Fruit fly (Drosophila melanogaster) whole organism, embryonic: ENCODE results near the gene Gbs-70E.

Source experiments
- Adf1 ChIP-seq: fragments of 200-800 bp; sonication (Bioruptor generic); IDR thresholded peaks from 2 replicates; pipeline ENCODE4 v1.3.6; 2022; ENCODE audit warnings: missing biosample characterization, missing genetic modification characterization
- B-H2 ChIP-seq: fragments of 200-800 bp; sonication (Bioruptor generic); optimal IDR thresholded peaks from 2 replicates; lab custom pipeline; 2018; ENCODE audit warnings: missing biosample characterization, mild to moderate bottlenecking, missing genetic modification characterization
- BtbVII ChIP-seq: fragments of 200-800 bp; sonication (Bioruptor generic); optimal IDR thresholded peaks from 3 replicates; lab custom pipeline; 2017; ENCODE audit warnings: missing biosample characterization, mild to moderate bottlenecking, missing genetic modification characterization
- CG10543 ChIP-seq: fragments of 200-800 bp; sonication (Bioruptor generic); optimal IDR thresholded peaks from 3 replicates; lab custom pipeline; 2017; ENCODE audit warnings: missing biosample characterization, mild to moderate bottlenecking, missing genetic modification characterization, moderate library complexity
- CG11504 ChIP-seq: fragments of 200-800 bp; sonication (Bioruptor generic); optimal IDR thresholded peaks from 3 replicates; lab custom pipeline; 2019; ENCODE audit warnings: missing biosample characterization, mild to moderate bottlenecking, missing genetic modification characterization, moderate library complexity
- CG12155 ChIP-seq: fragments of 200-800 bp; sonication (Bioruptor generic); optimal IDR thresholded peaks from 3 replicates; lab custom pipeline; 2016; ENCODE audit warnings: missing biosample characterization, missing genetic modification characterization
- CG12391 ChIP-seq: fragments of 200-800 bp; sonication (Bioruptor generic); optimal IDR thresholded peaks from 3 replicates; lab custom pipeline; 2018; ENCODE audit warnings: missing biosample characterization, mild to moderate bottlenecking, missing genetic modification characterization, moderate library complexity
- CG14441 ChIP-seq: fragments of 200-800 bp; sonication (Bioruptor generic); IDR thresholded peaks from 2 replicates; pipeline ENCODE4 v1.3.6; 2022; ENCODE audit warnings: missing biosample characterization, missing genetic modification characterization
- CG14965 ChIP-seq: fragments of 200-800 bp; sonication (Bioruptor generic); optimal IDR thresholded peaks from 2 replicates; lab custom pipeline; 2016; ENCODE audit warnings: missing biosample characterization, missing genetic modification characterization, borderline replicate concordance
- CG16813 ChIP-seq: fragments of 200-800 bp; sonication (Bioruptor generic); IDR thresholded peaks from 3 replicates; pipeline ENCODE4 v1.3.6; 2022; ENCODE audit warnings: missing biosample characterization, missing genetic modification characterization; ENCODE audit not compliant: partially characterized antibody
- CG32532 ChIP-seq: fragments of 200-800 bp; sonication (Bioruptor generic); IDR thresholded peaks from 2 replicates; pipeline ENCODE4 v1.3.6; 2022; ENCODE audit warnings: missing biosample characterization, missing genetic modification characterization
- CG34376 ChIP-seq: fragments of 200-800 bp; sonication (Bioruptor generic); optimal IDR thresholded peaks from 2 replicates; lab custom pipeline; 2018; ENCODE audit warnings: missing biosample characterization, mild to moderate bottlenecking, missing genetic modification characterization
- CG3726 ChIP-seq: fragments of 200-800 bp; sonication (Bioruptor generic); IDR thresholded peaks from 3 replicates; pipeline ENCODE4, ENCODE4 v1.3.6; 2022; ENCODE audit warnings: missing biosample characterization, missing genetic modification characterization
- CG7372 ChIP-seq: fragments of 200-800 bp; sonication (Bioruptor generic); IDR thresholded peaks from 2 replicates; pipeline ENCODE4 v1.3.6; 2022; ENCODE audit warnings: missing biosample characterization, missing genetic modification characterization
- CG8478 ChIP-seq: fragments of >200 bp; optimal IDR thresholded peaks from 2 replicates; lab custom pipeline; 2018
- GATAe ChIP-seq: fragments of 200-800 bp; sonication (Bioruptor generic); conservative IDR thresholded peaks from 2 replicates; pipeline ENCODE4 v1.3.6; 2022; ENCODE audit warnings: missing biosample characterization, missing genetic modification characterization
- HmgZ ChIP-seq: fragments of 200-800 bp; sonication (Bioruptor generic); optimal IDR thresholded peaks from 2 replicates; lab custom pipeline; 2018; ENCODE audit warnings: missing biosample characterization, mild to moderate bottlenecking, missing genetic modification characterization
- Usf ChIP-seq: fragments of 200-800 bp; sonication (Bioruptor generic); optimal IDR thresholded peaks from 2 replicates; lab custom pipeline; 2017; ENCODE audit warnings: missing genotype, missing biosample characterization, missing genetic modification characterization
- amos ChIP-seq: fragments of 200-800 bp; sonication (Bioruptor generic); IDR thresholded peaks from 2 replicates; pipeline ENCODE4 v1.3.6; 2022; ENCODE audit warnings: missing biosample characterization, missing genetic modification characterization; ENCODE audit not compliant: partially characterized antibody
- bcd ChIP-seq: fragments of 200-800 bp; sonication (Bioruptor generic); optimal IDR thresholded peaks from 2 replicates; lab custom pipeline; 2017; ENCODE audit warnings: missing biosample characterization, mild to moderate bottlenecking, missing genetic modification characterization
- cas ChIP-seq: fragments of 200-800 bp; sonication (Bioruptor generic); IDR thresholded peaks from 2 replicates; pipeline ENCODE4 v1.3.6; 2022; ENCODE audit warnings: missing biosample characterization, missing genetic modification characterization
- caup ChIP-seq: fragments of 200-800 bp; sonication (Bioruptor generic); optimal IDR thresholded peaks from 3 replicates; lab custom pipeline; 2017; ENCODE audit warnings: missing biosample characterization, mild to moderate bottlenecking, missing genetic modification characterization, moderate library complexity; ENCODE audit not compliant: severe bottlenecking
- crol ChIP-seq: fragments of 200-800 bp; sonication (Bioruptor generic); IDR thresholded peaks from 2 replicates; pipeline ENCODE4 v1.3.6; 2022; ENCODE audit warnings: missing biosample characterization, missing genetic modification characterization
- cwo ChIP-seq: fragments of 200-800 bp; sonication (Bioruptor generic); optimal IDR thresholded peaks from 3 replicates; lab custom pipeline; 2017; ENCODE audit warnings: missing biosample characterization, missing genetic modification characterization, mild to moderate bottlenecking, moderate library complexity, missing genetic modification reagents
- da ChIP-seq: fragments of 200-800 bp; sonication (Bioruptor generic); optimal IDR thresholded peaks from 2 replicates; lab custom pipeline; 2016; ENCODE audit warnings: missing biosample characterization, missing genetic modification characterization
- en ChIP-seq: fragments of 200-800 bp; sonication (Bioruptor generic); optimal IDR thresholded peaks from 2 replicates; lab custom pipeline; 2016; ENCODE audit warnings: missing biosample characterization, missing genetic modification characterization
- exex ChIP-seq: fragments of 200-800 bp; sonication (Bioruptor generic); optimal IDR thresholded peaks from 4 replicates; lab custom pipeline; 2018; ENCODE audit warnings: missing biosample characterization, mild to moderate bottlenecking, missing genetic modification characterization, moderate library complexity
- grn ChIP-seq: fragments of 200-800 bp; sonication (Bioruptor generic); optimal IDR thresholded peaks from 3 replicates; lab custom pipeline; 2017; ENCODE audit warnings: missing biosample characterization, missing genetic modification characterization
- gsb ChIP-seq: fragments of 200-800 bp; sonication (Bioruptor generic); IDR thresholded peaks from 2 replicates; pipeline ENCODE4 v1.3.6; 2022; ENCODE audit warnings: missing biosample characterization, missing genetic modification characterization
- ind ChIP-seq: fragments of 200-800 bp; sonication (Bioruptor generic); optimal IDR thresholded peaks from 3 replicates; lab custom pipeline; 2016; ENCODE audit warnings: missing biosample characterization, missing genetic modification characterization
- klu ChIP-seq: fragments of 200-800 bp; sonication (Bioruptor generic); IDR thresholded peaks from 2 replicates; pipeline ENCODE4 v1.3.6; 2022; ENCODE audit warnings: missing biosample characterization, missing genetic modification characterization
- knrl ChIP-seq: fragments of 200-800 bp; sonication (Bioruptor generic); IDR thresholded peaks from 3 replicates; pipeline ENCODE4 v1.3.6; 2022; ENCODE audit warnings: missing biosample characterization, missing genetic modification characterization; ENCODE audit not compliant: partially characterized antibody
- lab ChIP-seq: fragments of 200-800 bp; sonication (Bioruptor generic); optimal IDR thresholded peaks from 3 replicates; lab custom pipeline; 2017; ENCODE audit warnings: missing biosample characterization, missing genetic modification characterization, mild to moderate bottlenecking, moderate library complexity, missing genetic modification reagents
- mirr ChIP-seq: fragments of 200-800 bp; sonication (Bioruptor generic); optimal IDR thresholded peaks from 3 replicates; lab custom pipeline; 2018; ENCODE audit warnings: missing biosample characterization, mild to moderate bottlenecking, missing genetic modification characterization
- nmo ChIP-seq: fragments of 200-800 bp; sonication (Bioruptor generic); optimal IDR thresholded peaks from 2 replicates; lab custom pipeline; 2018; ENCODE audit warnings: missing biosample characterization, mild to moderate bottlenecking, missing genetic modification characterization, moderate library complexity
- pan ChIP-seq, 4 experiments: fragments of >200 bp in 3 of 4; fragments of 200-800 bp in 1 of 4; sonication (Bioruptor generic) in 1 of 4; optimal IDR thresholded peaks in 3 of 4; IDR thresholded peaks in 1 of 4; 2 replicates each; pipeline versions ENCODE4 v1.3.6 to Lab custom; 2017 to 2022; ENCODE audit warnings: missing biosample characterization in 2 of 4, missing genetic modification characterization in 2 of 4, mixed read lengths in 1 of 4
- pita ChIP-seq: fragments of 200-800 bp; sonication (Bioruptor generic); optimal IDR thresholded peaks from 2 replicates; lab custom pipeline; 2017; ENCODE audit warnings: missing biosample characterization, mild to moderate bottlenecking, missing genetic modification characterization
- pros ChIP-seq: fragments of 200-800 bp; sonication (Bioruptor generic); optimal IDR thresholded peaks from 3 replicates; lab custom pipeline; 2019; ENCODE audit warnings: missing biosample characterization, mild to moderate bottlenecking, missing genetic modification characterization, moderate library complexity
- ranshi ChIP-seq: fragments of 200-800 bp; sonication (Bioruptor generic); IDR thresholded peaks from 2 replicates; pipeline ENCODE4 v1.3.6; 2022; ENCODE audit warnings: missing biosample characterization, missing genetic modification characterization
- rib ChIP-seq: fragments of 200-800 bp; sonication (Bioruptor generic); IDR thresholded peaks from 2 replicates; pipeline ENCODE4 v1.3.6; 2022; ENCODE audit warnings: missing biosample characterization, missing genetic modification characterization
- sens ChIP-seq: fragments of 200-800 bp; sonication (Bioruptor generic); peaks from one replicate; lab custom pipeline; 2016; ENCODE audit warnings: missing biosample characterization, missing genetic modification characterization
- stwl ChIP-seq: fragments of 200-800 bp; sonication (Bioruptor generic); optimal IDR thresholded peaks from 3 replicates; lab custom pipeline; 2018; ENCODE audit warnings: missing biosample characterization, mild to moderate bottlenecking, missing genetic modification characterization, moderate library complexity
- sug ChIP-seq: fragments of 200-800 bp; optimal IDR thresholded peaks from 2 replicates; lab custom pipeline; 2019; ENCODE audit warnings: missing biosample characterization, mild to moderate bottlenecking, missing genetic modification characterization, moderate library complexity

The Gbs-70E gene

DNA sequence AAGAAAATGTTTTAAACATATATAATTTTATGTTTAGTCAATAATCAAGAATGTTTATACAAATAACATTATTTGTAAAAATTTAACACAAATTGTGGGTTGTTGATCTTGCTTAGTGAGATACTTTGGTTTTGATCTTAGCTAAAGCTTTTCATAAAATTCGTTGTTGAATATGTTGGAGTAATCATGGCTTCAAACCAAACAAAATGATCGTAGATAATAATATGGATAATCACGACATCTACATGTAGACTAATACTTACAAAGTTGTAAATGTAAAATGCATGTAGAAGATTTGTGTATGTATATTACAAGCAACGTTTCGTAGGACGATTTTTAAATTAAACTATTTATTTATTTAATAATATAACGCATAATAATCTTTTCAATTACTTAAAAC, 37.5 kb downstream of the Gbs-70E start (continued):
- TF ChIP-seq stwl (tag; lab: Kevin White, UChicago), result peak; percentile 47
- TF ChIP-seq amos (GFP tag; lab: Robert Waterston, UW), result peak; percentile 53
- no peak for TF ChIP-seq ind (GFP tag; lab: Kevin White, UChicago)
- TF ChIP-seq Adf1 (GFP tag; lab: Robert Waterston, UW), result no peak
- TF ChIP-seq pita (GFP tag; lab: Kevin White, UChicago), result peak; percentile 83
- no peak for TF ChIP-seq en (GFP tag; lab: Kevin White, UChicago)
- no peak for TF ChIP-seq da (GFP tag; lab: Kevin White, UChicago)
- TF ChIP-seq knrl, result peak; percentile 36; the same call in 1 of the 3 replicates
- no peak for TF ChIP-seq CG14965
- peak; percentile 58 for TF ChIP-seq grn
- TF ChIP-seq Usf, result no peak
- peak; percentile 65 for TF ChIP-seq sens (GFP tag; lab: Kevin White, UChicago)
- TF ChIP-seq HmgZ, result peak; percentile 23
- TF ChIP-seq CG16813 (GFP tag; lab: Robert Waterston, UW), result peak; percentile 34; the same call in 1 of the 3 replicates
- peak; percentile 6 for TF ChIP-seq CG11504 (tag; lab: Kevin White, UChicago)
- TF ChIP-seq CG12155, result no peak
- TF ChIP-seq pan (optimal IDR thresholded peaks at IDR 0.05; lab: Kevin White, UChicago), result no peak
- no peak for TF ChIP-seq pan (GFP tag; optimal IDR thresholded peaks at IDR 0.05 in 1 of 2, IDR thresholded peaks at IDR 0.05 in 1 of 2)
- TF ChIP-seq nmo (GFP tag; lab: Kevin White, UChicago), result peak; percentile 4
- TF ChIP-seq pros (GFP tag; lab: Kevin White, UChicago), result no peak
- no peak for TF ChIP-seq ranshi (GFP tag; lab: Robert Waterston, UW)
- peak; percentile 22 for TF ChIP-seq CG8478 (lab: Kevin White, UChicago)
- TF ChIP-seq, all 482 proteins: peak for 18

DNA sequence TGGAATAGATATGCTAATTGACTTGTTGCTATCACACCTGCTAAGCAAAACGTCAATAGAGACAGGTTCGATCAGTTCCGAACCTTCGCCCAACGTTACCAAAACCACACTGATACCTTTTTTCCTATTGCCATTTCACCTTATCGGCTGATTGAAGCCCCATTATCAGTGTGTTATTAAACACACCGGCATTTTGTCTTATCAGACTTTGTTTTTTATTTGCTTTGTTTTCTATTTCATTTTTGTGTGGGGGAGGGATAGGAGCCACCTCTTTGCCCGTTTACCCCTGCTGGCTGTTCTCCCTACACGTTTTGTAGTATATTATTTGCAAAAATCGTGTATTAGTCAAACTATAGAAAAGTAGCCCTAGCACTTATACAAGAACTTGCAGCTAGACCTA, 40.8 kb downstream of the Gbs-70E start:
- peak; percentile 41 for TF ChIP-seq HmgZ
- TF ChIP-seq lab (GFP tag; lab: Kevin White, UChicago), result peak; percentile 74
- TF ChIP-seq mirr, result peak; percentile 87
- peak; percentile 60 for TF ChIP-seq grn
- no peak for TF ChIP-seq klu (GFP tag; lab: Robert Waterston, UW)
- peak; percentile 39 for TF ChIP-seq caup
- TF ChIP-seq exex (tag; lab: Kevin White, UChicago), result peak; percentile 87
- TF ChIP-seq sug (tag; lab: Kevin White, UChicago), result peak; percentile 61
- peak; percentile 77 for TF ChIP-seq crol (GFP tag; lab: Robert Waterston, UW)
- no peak for TF ChIP-seq bcd
- TF ChIP-seq cwo (GFP tag; lab: Kevin White, UChicago), result peak; percentile 67
- TF ChIP-seq CG3726 (GFP tag; lab: Robert Waterston, UW), result 0 out of 3 replicates have a peak, but pooled peaks have one; percentile 11
- no peak for TF ChIP-seq CG32532 (GFP tag; lab: Robert Waterston, UW)
- TF ChIP-seq BtbVII, result peak; percentile 30
- TF ChIP-seq CG34376 (GFP tag; lab: Kevin White, UChicago), result peak; percentile 3
- peak; percentile 30; the same call in 1 of the 2 replicates for TF ChIP-seq rib
- TF ChIP-seq cas, result no peak
- TF ChIP-seq CG7372 (GFP tag; lab: Robert Waterston, UW), result no peak
- no peak for TF ChIP-seq CG12391 (tag; lab: Kevin White, UChicago)
- TF ChIP-seq GATAe (GFP tag; lab: Robert Waterston, UW), result peak; percentile 92
- TF ChIP-seq CG10543, result peak; percentile 42
- TF ChIP-seq B-H2 (GFP tag; lab: Kevin White, UChicago), result peak; percentile 4
- TF ChIP-seq CG14441 (GFP tag; lab: Robert Waterston, UW), result 0 out of 2 replicates have a peak, but pooled peaks have one; percentile 13
- no peak for TF ChIP-seq gsb (GFP tag; lab: Robert Waterston, UW)
